Worm (Caenorhabditis elegans) whole organism, late embryonic: ENCODE measurements around the gene C25D7.15.

Source experiments
- C08G9.2 ChIP-seq: sonication (generic microtip); optimal IDR thresholded peaks from 2 replicates; lab custom pipeline; 2016; ENCODE audit warnings: mild to moderate bottlenecking, missing genetic modification characterization, moderate library complexity, missing compliant biosample characterization
- C38D4.7 ChIP-seq: fragments of 200-800 bp; sonication (Bioruptor generic); optimal IDR thresholded peaks from 2 replicates; lab custom pipeline; 2018; ENCODE audit warnings: mild to moderate bottlenecking, missing genetic modification characterization, moderate library complexity, missing compliant biosample characterization
- K02D7.2 ChIP-seq: sonication (generic microtip); optimal IDR thresholded peaks from 2 replicates; lab custom pipeline; 2017; ENCODE audit warnings: mild to moderate bottlenecking, missing genetic modification characterization, missing compliant biosample characterization
- K09A11.1 ChIP-seq: sonication (generic microtip); optimal IDR thresholded peaks from 2 replicates; lab custom pipeline; 2017; ENCODE audit warnings: antibody characterized with exemption, mild to moderate bottlenecking, missing genetic modification characterization, missing compliant biosample characterization; ENCODE audit not compliant: insufficient read depth
- T23F11.4 ChIP-seq: fragments of 200-800 bp; sonication (Bioruptor generic); optimal IDR thresholded peaks from 2 replicates; lab custom pipeline; 2018; ENCODE audit warnings: mild to moderate bottlenecking, missing genetic modification characterization, missing compliant biosample characterization
- Y22D7AL.16 ChIP-seq: sonication (generic microtip); optimal IDR thresholded peaks from 2 replicates; lab custom pipeline; 2016; ENCODE audit warnings: missing genetic modification characterization, missing compliant biosample characterization
- ama-1 ChIP-seq: fragments of 150-350 bp; optimal IDR thresholded peaks from 2 replicates; lab custom pipeline; 2014
- ceh-14 ChIP-seq: sonication (generic microtip); optimal IDR thresholded peaks from 2 replicates; lab custom pipeline; 2016; ENCODE audit warnings: missing genotype, missing genetic modification characterization, missing compliant biosample characterization
- ceh-18 ChIP-seq: sonication (generic microtip); optimal IDR thresholded peaks from 2 replicates; lab custom pipeline; 2016; ENCODE audit warnings: missing genetic modification characterization, missing compliant biosample characterization
- ceh-2 ChIP-seq: sonication (generic microtip); optimal IDR thresholded peaks from 2 replicates; lab custom pipeline; 2016; ENCODE audit warnings: missing genotype, missing genetic modification characterization, missing compliant biosample characterization
- ceh-24 ChIP-seq: sonication (generic microtip); optimal IDR thresholded peaks from 2 replicates; lab custom pipeline; 2016; ENCODE audit warnings: mild to moderate bottlenecking, missing genetic modification characterization, missing compliant biosample characterization
- ceh-30 ChIP-seq: fragments of 150-350 bp; optimal IDR thresholded peaks from 2 replicates; lab custom pipeline; 2014; ENCODE audit warnings: missing biosample characterization, missing genetic modification characterization
- ceh-31 ChIP-seq: sonication (generic microtip); optimal IDR thresholded peaks from 2 replicates; lab custom pipeline; 2016; ENCODE audit warnings: missing genetic modification characterization, missing compliant biosample characterization
- ceh-45 ChIP-seq: fragments of 200-800 bp; sonication (Bioruptor generic); IDR thresholded peaks from 2 replicates; pipeline ENCODE4 v1.3.6; 2022; ENCODE audit warnings: missing genetic modification reagents, missing genetic modification characterization, missing compliant biosample characterization
- ceh-48 ChIP-seq: sonication (generic microtip); optimal IDR thresholded peaks from 2 replicates; lab custom pipeline; 2016; ENCODE audit warnings: missing genetic modification characterization, inconsistent platforms, missing compliant biosample characterization
- ceh-6 ChIP-seq: fragments of 200-800 bp; sonication (Bioruptor generic); optimal IDR thresholded peaks from 2 replicates; lab custom pipeline; 2018; ENCODE audit warnings: mild to moderate bottlenecking, missing genetic modification characterization, missing compliant biosample characterization
- ceh-9 ChIP-seq: sonication (generic microtip); optimal IDR thresholded peaks from 2 replicates; lab custom pipeline; 2016; ENCODE audit warnings: mild to moderate bottlenecking, missing genetic modification characterization, inconsistent platforms, missing compliant biosample characterization
- che-1 ChIP-seq: sonication (generic microtip); optimal IDR thresholded peaks from 2 replicates; lab custom pipeline; 2016; ENCODE audit warnings: mild to moderate bottlenecking, missing genetic modification characterization, missing compliant biosample characterization
- dve-1 ChIP-seq: sonication (generic microtip); optimal IDR thresholded peaks from 2 replicates; lab custom pipeline; 2017; ENCODE audit warnings: antibody characterized with exemption, mild to moderate bottlenecking, missing genetic modification characterization, missing compliant biosample characterization
- elt-2 ChIP-seq: sonication (generic microtip); optimal IDR thresholded peaks from 2 replicates; lab custom pipeline; 2016; ENCODE audit warnings: missing genetic modification reagents, missing genetic modification characterization, missing compliant biosample characterization
- elt-4 ChIP-seq: sonication (generic microtip); optimal IDR thresholded peaks from 2 replicates; lab custom pipeline; 2016; ENCODE audit warnings: missing genetic modification characterization, missing compliant biosample characterization
- ets-4 ChIP-seq: sonication (generic microtip); optimal IDR thresholded peaks from 2 replicates; lab custom pipeline; 2016; ENCODE audit warnings: missing genetic modification characterization, missing compliant biosample characterization
- eyg-1 ChIP-seq: sonication (generic microtip); optimal IDR thresholded peaks from 2 replicates; lab custom pipeline; 2016; ENCODE audit warnings: missing genotype, missing genetic modification characterization, missing compliant biosample characterization
- fkh-10 ChIP-seq: fragments of 150-350 bp; optimal IDR thresholded peaks from 2 replicates; lab custom pipeline; 2014; ENCODE audit warnings: missing biosample characterization, missing genetic modification reagents, missing genetic modification characterization
- gmeb-2 ChIP-seq: sonication (generic microtip); optimal IDR thresholded peaks from 2 replicates; lab custom pipeline; 2016; ENCODE audit warnings: missing genetic modification characterization, inconsistent platforms, missing compliant biosample characterization
- hlh-13 ChIP-seq: fragments of 200-800 bp; sonication (Bioruptor generic); optimal IDR thresholded peaks from 2 replicates; lab custom pipeline; 2018; ENCODE audit warnings: mild to moderate bottlenecking, missing genetic modification characterization, missing compliant biosample characterization
- hlh-15 ChIP-seq: sonication (generic microtip); optimal IDR thresholded peaks from 2 replicates; lab custom pipeline; 2016; ENCODE audit warnings: missing genetic modification characterization, missing compliant biosample characterization
- hlh-30 ChIP-seq: sonication (generic microtip); optimal IDR thresholded peaks from 2 replicates; lab custom pipeline; 2017; ENCODE audit warnings: antibody characterized with exemption, missing genetic modification characterization, missing compliant biosample characterization; ENCODE audit not compliant: insufficient read depth
- hlh-6 ChIP-seq: sonication (generic microtip); optimal IDR thresholded peaks from 2 replicates; lab custom pipeline; 2016; ENCODE audit warnings: missing genotype, missing genetic modification characterization, missing compliant biosample characterization
- lin-11 ChIP-seq: fragments of 200-800 bp; sonication (Bioruptor generic); optimal IDR thresholded peaks from 2 replicates; lab custom pipeline; 2018; ENCODE audit warnings: mild to moderate bottlenecking, missing genetic modification characterization, missing compliant biosample characterization
- madf-2 ChIP-seq: sonication (generic microtip); optimal IDR thresholded peaks from 2 replicates; lab custom pipeline; 2017; ENCODE audit warnings: missing genetic modification characterization, missing compliant biosample characterization
- nhr-232 ChIP-seq: sonication (generic microtip); optimal IDR thresholded peaks from 2 replicates; lab custom pipeline; 2016; ENCODE audit warnings: missing genetic modification characterization, missing compliant biosample characterization
- npax-4 ChIP-seq: sonication (generic microtip); optimal IDR thresholded peaks from 2 replicates; lab custom pipeline; 2016; ENCODE audit warnings: missing genetic modification characterization, missing compliant biosample characterization
- odd-2 ChIP-seq: sonication (generic microtip); optimal IDR thresholded peaks from 2 replicates; lab custom pipeline; 2017; ENCODE audit warnings: antibody characterized with exemption, mild to moderate bottlenecking, missing genetic modification characterization, missing compliant biosample characterization
- pat-9 ChIP-seq: fragments of 200-800 bp; sonication (Bioruptor generic); optimal IDR thresholded peaks from 2 replicates; lab custom pipeline; 2018; ENCODE audit warnings: mild to moderate bottlenecking, missing genetic modification characterization, moderate library complexity, missing compliant biosample characterization
- pax-1 ChIP-seq: fragments of 150-350 bp; optimal IDR thresholded peaks from 2 replicates; lab custom pipeline; 2014; ENCODE audit warnings: missing biosample characterization, missing genetic modification characterization
- pha-4 ChIP-seq: fragments of 150-350 bp; optimal IDR thresholded peaks from 2 replicates; lab custom pipeline; 2018; ENCODE audit warnings: missing biosample characterization, missing genetic modification reagents, missing genetic modification characterization
- pqm-1 ChIP-seq: sonication (generic microtip); optimal IDR thresholded peaks from 2 replicates; lab custom pipeline; 2016; ENCODE audit warnings: missing genetic modification characterization, missing compliant biosample characterization
- pros-1 ChIP-seq: fragments of 150-350 bp; optimal IDR thresholded peaks from 2 replicates; lab custom pipeline; 2014; ENCODE audit warnings: missing biosample characterization, missing genetic modification reagents, missing genetic modification characterization
- ref-2 ChIP-seq: sonication (generic microtip); optimal IDR thresholded peaks from 2 replicates; lab custom pipeline; 2016; ENCODE audit warnings: missing genetic modification characterization, missing compliant biosample characterization
- rnt-1 ChIP-seq: sonication (generic microtip); optimal IDR thresholded peaks from 2 replicates; lab custom pipeline; 2016; ENCODE audit warnings: missing genetic modification characterization, missing compliant biosample characterization
- sox-2 ChIP-seq: fragments of 200-800 bp; sonication (Bioruptor generic); IDR thresholded peaks from 2 replicates; pipeline ENCODE4 v1.3.6; 2022; ENCODE audit warnings: missing genetic modification reagents, missing genetic modification characterization, missing compliant biosample characterization
- sox-4 ChIP-seq: sonication (generic microtip); optimal IDR thresholded peaks from 2 replicates; lab custom pipeline; 2017; ENCODE audit warnings: mild to moderate bottlenecking, missing genetic modification characterization, inconsistent platforms, missing compliant biosample characterization
- tbx-2 ChIP-seq: sonication (generic microtip); optimal IDR thresholded peaks from 2 replicates; lab custom pipeline; 2016; ENCODE audit warnings: missing genetic modification characterization, missing compliant biosample characterization
- tbx-7 ChIP-seq: sonication (generic microtip); optimal IDR thresholded peaks from 2 replicates; lab custom pipeline; 2016; ENCODE audit warnings: missing genotype, missing genetic modification characterization, missing compliant biosample characterization
- ttx-3 ChIP-seq: sonication (generic microtip); optimal IDR thresholded peaks from 2 replicates; lab custom pipeline; 2016; ENCODE audit warnings: missing genetic modification reagents, missing genetic modification characterization, missing compliant biosample characterization
- unc-3 ChIP-seq, 2 experiments: fragments of 200-800 bp in 1 of 2; sonication (Bioruptor generic) in 1 of 2; sonication (generic microtip) in 1 of 2; conservative IDR thresholded peaks in 1 of 2; optimal IDR thresholded peaks in 1 of 2; 2 replicates each; pipeline versions ENCODE4 v1.3.6 to Lab custom; 2016 to 2022; ENCODE audit warnings: missing compliant biosample characterization in 2 of 2, missing genetic modification characterization in 2 of 2, missing genetic modification reagents in 1 of 2
- unc-55 ChIP-seq: sonication (generic microtip); optimal IDR thresholded peaks from 2 replicates; lab custom pipeline; 2017; ENCODE audit warnings: missing biosample characterization, missing genetic modification reagents, missing genetic modification characterization
- unc-86 ChIP-seq: sonication (generic microtip); optimal IDR thresholded peaks from 2 replicates; lab custom pipeline; 2016; ENCODE audit warnings: missing genetic modification characterization, missing compliant biosample characterization
- zip-5 ChIP-seq: sonication (generic microtip); optimal IDR thresholded peaks from 2 replicates; lab custom pipeline; 2016; ENCODE audit warnings: missing genetic modification characterization, missing compliant biosample characterization

C25D7.15 gene

DNA sequence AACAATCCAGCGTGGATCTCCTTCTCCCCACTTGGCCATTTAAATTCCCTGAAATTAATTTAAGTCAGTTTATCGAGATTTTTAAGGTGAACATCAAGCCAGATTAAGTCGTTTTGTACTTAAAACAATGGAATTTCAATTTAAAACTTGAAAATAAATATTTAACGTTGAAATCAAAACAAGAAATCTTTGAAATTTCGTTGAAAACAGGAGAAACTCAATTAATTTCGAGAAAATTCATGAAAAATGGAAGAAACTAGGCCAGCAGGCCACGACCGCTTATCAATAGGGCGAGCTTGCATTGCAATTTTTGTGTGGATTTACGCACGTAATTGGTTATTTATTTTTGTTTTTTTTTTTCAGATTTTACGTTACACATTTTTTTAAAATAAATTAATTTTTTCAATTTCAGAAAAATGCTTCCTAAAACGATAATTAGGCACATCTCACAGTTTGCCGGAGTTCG, 25.8 kb downstream of the C25D7.15 start, which contains the start of the genes ahsa-1 and C01G10.7 (continued):
- no peak for TF ChIP-seq odd-2 (tag; lab: Kevin White, UChicago)
- peak; percentile 72 for TF ChIP-seq unc-86 (tag; lab: Kevin White, UChicago)
- TF ChIP-seq ceh-14 (tag; lab: Kevin White, UChicago) = peak; percentile 94
- TF ChIP-seq pros-1 = no peak
- TF ChIP-seq hlh-6 = peak; percentile 15
- no peak for TF ChIP-seq hlh-30 (tag; lab: Kevin White, UChicago)
- TF ChIP-seq ceh-48 (tag; lab: Kevin White, UChicago) = peak; percentile 29
- no peak for TF ChIP-seq npax-4 (tag; lab: Kevin White, UChicago)
- TF ChIP-seq dve-1 (tag; lab: Kevin White, UChicago) = peak; percentile 18
- peak; percentile 76 for TF ChIP-seq zip-5 (tag; lab: Kevin White, UChicago)
- TF ChIP-seq T23F11.4 = no peak
- TF ChIP-seq elt-4 (tag; lab: Kevin White, UChicago) = no peak
- peak; percentile 66 for TF ChIP-seq eyg-1 (tag; lab: Kevin White, UChicago)
- no peak for TF ChIP-seq ceh-45 (GFP tag; lab: Robert Waterston, UW)
- peak; percentile 67 for TF ChIP-seq ceh-30
- no peak for TF ChIP-seq unc-55
- TF ChIP-seq elt-2 (tag; lab: Kevin White, UChicago) = peak; percentile 76
- peak; percentile 94 for TF ChIP-seq C08G9.2 (tag; lab: Kevin White, UChicago)
- peak; percentile 35 for TF ChIP-seq madf-2
- TF ChIP-seq Y22D7AL.16 = no peak
- no peak for TF ChIP-seq che-1 (tag; lab: Kevin White, UChicago)
- no peak for TF ChIP-seq lin-11 (tag; lab: Kevin White, UChicago)
- TF ChIP-seq K09A11.1 (tag; lab: Kevin White, UChicago) = no peak
- TF ChIP-seq ttx-3 (tag; lab: Kevin White, UChicago) = peak; percentile 63
- TF ChIP-seq K02D7.2 (tag; lab: Kevin White, UChicago) = no peak
- peak; percentile 15 for TF ChIP-seq gmeb-2 (tag; lab: Kevin White, UChicago)
- peak; percentile 80 for TF ChIP-seq rnt-1
- peak; percentile 84 for TF ChIP-seq ref-2
- peak; percentile 96 for TF ChIP-seq tbx-2 (tag; lab: Kevin White, UChicago)
- TF ChIP-seq nhr-232 (tag; lab: Kevin White, UChicago) = no peak
- no peak for TF ChIP-seq C38D4.7 (GFP tag; lab: Kevin White, UChicago)
- TF ChIP-seq hlh-15 = no peak
- TF ChIP-seq ama-1 = no peak
- peak; percentile 97 for TF ChIP-seq ets-4 (tag; lab: Kevin White, UChicago)
- TF ChIP-seq ceh-24 (tag; lab: Kevin White, UChicago) = no peak
- no peak for TF ChIP-seq pha-4
- TF ChIP-seq ceh-6 (GFP tag; lab: Kevin White, UChicago) = no peak
- no peak for TF ChIP-seq fkh-10 (GFP tag; lab: Kevin White, UChicago)
- TF ChIP-seq pax-1 (tag; lab: Kevin White, UChicago) = peak; percentile 40
- TF ChIP-seq hlh-13 (GFP tag; lab: Kevin White, UChicago) = peak; percentile 28

ce11 chrV:15087207-15087706, 27.6 kb downstream of the C25D7.15 start, which contains the start of the genes C01G10.15 and C01G10.6:
Gene C01G10.15, minus strand, starts transcription at chrV:15087307.
Gene C01G10.6, plus strand, starts transcription at chrV:15087656.
- TF ChIP-seq ceh-9 (tag; lab: Kevin White, UChicago) (no peak), unc-3 (GFP tag; conservative IDR thresholded peaks at IDR 0.05; lab: Robert Waterston, UW) (no peak), unc-3 (tag; optimal IDR thresholded peaks at IDR 0.05; lab: Kevin White, UChicago) (no peak), unc-86 (tag; lab: Kevin White, UChicago) (no peak), C38D4.7 (GFP tag; lab: Kevin White, UChicago) (no peak), che-1 (tag; lab: Kevin White, UChicago) (no peak), sox-2 (GFP tag; lab: Robert Waterston, UW) (no peak), pqm-1 (no peak), ceh-18 (tag; lab: Kevin White, UChicago) (no peak), hlh-13 (GFP tag; lab: Kevin White, UChicago) (no peak), tbx-7 (tag; lab: Kevin White, UChicago) (no peak), ceh-2 (tag; lab: Kevin White, UChicago) (no peak), npax-4 (tag; lab: Kevin White, UChicago) (no peak), pat-9 (tag; lab: Kevin White, UChicago) (no peak), sox-4 (tag; lab: Kevin White, UChicago) (no peak), ceh-31 (tag; lab: Kevin White, UChicago) (no peak), ama-1 (no peak), pax-1 (tag; lab: Kevin White, UChicago) (no peak)
